Fruit fly (Drosophila melanogaster) whole organism, embryonic: ENCODE measurements around the gene Irbp18.

Experiments used
- BEAF-32 ChIP-seq: fragments of 200-800 bp; sonication (Bioruptor generic); optimal IDR thresholded peaks from 3 replicates; lab custom pipeline; 2017; ENCODE audit warnings: missing biosample characterization, missing genetic modification characterization, mild to moderate bottlenecking, moderate library complexity, missing genetic modification reagents
- CG10366 ChIP-seq: fragments of 200-800 bp; sonication (Bioruptor generic); IDR thresholded peaks from 2 replicates; pipeline ENCODE4 v1.3.6; 2022; ENCODE audit warnings: missing biosample characterization, missing genetic modification characterization
- CG11247 ChIP-seq: fragments of 200-800 bp; sonication (Bioruptor generic); IDR thresholded peaks from 2 replicates; pipeline ENCODE4 v1.3.6; 2022; ENCODE audit warnings: missing biosample characterization, missing genetic modification characterization
- CG12236 ChIP-seq: fragments of 200-800 bp; sonication (Bioruptor generic); optimal IDR thresholded peaks from 2 replicates; lab custom pipeline; 2016; ENCODE audit warnings: missing biosample characterization, missing genetic modification characterization
- CG13123 ChIP-seq: fragments of 200-800 bp; sonication (Bioruptor generic); optimal IDR thresholded peaks from 2 replicates; lab custom pipeline; 2016; ENCODE audit warnings: missing biosample characterization, missing genetic modification characterization
- CG1602 ChIP-seq: fragments of 200-800 bp; sonication (Bioruptor generic); optimal IDR thresholded peaks from 3 replicates; lab custom pipeline; 2016; ENCODE audit warnings: missing biosample characterization, missing genetic modification characterization
- CG16815 ChIP-seq: fragments of 200-800 bp; sonication (Bioruptor generic); optimal IDR thresholded peaks from 3 replicates; lab custom pipeline; 2017; ENCODE audit warnings: missing biosample characterization, mild to moderate bottlenecking, missing genetic modification characterization
- CG17186 ChIP-seq: fragments of 200-800 bp; sonication (Bioruptor generic); optimal IDR thresholded peaks from 3 replicates; lab custom pipeline; 2017; ENCODE audit warnings: missing biosample characterization, missing genetic modification reagents, missing genetic modification characterization
- CG17361 ChIP-seq: fragments of 200-800 bp; sonication (Bioruptor generic); IDR thresholded peaks from 3 replicates; pipeline ENCODE4 v1.3.6; 2022; ENCODE audit warnings: missing biosample characterization, missing genetic modification characterization
- CG17568 ChIP-seq: fragments of 200-800 bp; sonication (Bioruptor generic); optimal IDR thresholded peaks from 2 replicates; lab custom pipeline; 2018; ENCODE audit warnings: missing biosample characterization, mild to moderate bottlenecking, missing genetic modification characterization, moderate library complexity
- CG18599 ChIP-seq: fragments of 200-800 bp; sonication (Bioruptor generic); optimal IDR thresholded peaks from 3 replicates; lab custom pipeline; 2017; ENCODE audit warnings: missing biosample characterization, missing genetic modification characterization, mild to moderate bottlenecking, moderate library complexity, missing genetic modification reagents
- CG32532 ChIP-seq: fragments of 200-800 bp; sonication (Bioruptor generic); IDR thresholded peaks from 2 replicates; pipeline ENCODE4 v1.3.6; 2022; ENCODE audit warnings: missing biosample characterization, missing genetic modification characterization
- CG4424 ChIP-seq: fragments of 200-800 bp; sonication (Bioruptor generic); optimal IDR thresholded peaks from 3 replicates; lab custom pipeline; 2016; ENCODE audit warnings: missing biosample characterization, missing genetic modification characterization
- CG6813 ChIP-seq: fragments of 200-800 bp; sonication (Bioruptor generic); optimal IDR thresholded peaks from 2 replicates; lab custom pipeline; 2017; ENCODE audit warnings: missing biosample characterization, missing genetic modification characterization, mild to moderate bottlenecking, moderate library complexity, missing genetic modification reagents
- CG7987 ChIP-seq: fragments of 200-800 bp; sonication (Bioruptor generic); optimal IDR thresholded peaks from 2 replicates; lab custom pipeline; 2018; ENCODE audit warnings: missing biosample characterization, mild to moderate bottlenecking, missing genetic modification characterization, moderate library complexity
- CG8924 ChIP-seq: fragments of 200-800 bp; optimal IDR thresholded peaks from 3 replicates; lab custom pipeline; 2019; ENCODE audit warnings: missing biosample characterization, mild to moderate bottlenecking, missing genetic modification characterization, moderate library complexity
- Camta ChIP-seq: fragments of 200-800 bp; sonication (Bioruptor generic); optimal IDR thresholded peaks from 2 replicates; lab custom pipeline; 2016; ENCODE audit warnings: missing biosample characterization, missing genetic modification characterization
- Dad ChIP-seq: fragments of 200-800 bp; sonication (Bioruptor generic); optimal IDR thresholded peaks from 3 replicates; lab custom pipeline; 2016; ENCODE audit warnings: missing biosample characterization, missing genetic modification characterization
- Dref ChIP-seq: fragments of 200-800 bp; sonication (Bioruptor generic); IDR thresholded peaks from 2 replicates; pipeline ENCODE4 v1.3.6; 2022; ENCODE audit warnings: missing biosample characterization, missing genetic modification characterization
- Fer2 ChIP-seq: fragments of 200-800 bp; sonication (Bioruptor generic); optimal IDR thresholded peaks from 2 replicates; lab custom pipeline; 2018; ENCODE audit warnings: missing biosample characterization, mild to moderate bottlenecking, missing genetic modification characterization, moderate library complexity
- Fer3 ChIP-seq: fragments of 200-800 bp; sonication (Bioruptor generic); optimal IDR thresholded peaks from 2 replicates; lab custom pipeline; 2018; ENCODE audit warnings: missing biosample characterization, mild to moderate bottlenecking, missing genetic modification characterization, moderate library complexity
- Hsf ChIP-seq: fragments of 200-800 bp; sonication (Bioruptor generic); optimal IDR thresholded peaks from 3 replicates; lab custom pipeline; 2016; ENCODE audit warnings: missing biosample characterization, missing genetic modification characterization
- MESR4 ChIP-seq: fragments of 200-800 bp; sonication (Bioruptor generic); optimal IDR thresholded peaks from 2 replicates; lab custom pipeline; 2018; ENCODE audit warnings: missing biosample characterization, mild to moderate bottlenecking, missing genetic modification characterization, moderate library complexity
- Meics ChIP-seq: fragments of 200-800 bp; sonication (Bioruptor generic); optimal IDR thresholded peaks from 2 replicates; lab custom pipeline; 2017; ENCODE audit warnings: missing biosample characterization, mild to moderate bottlenecking, missing genetic modification characterization
- Mes4 ChIP-seq: fragments of 200-800 bp; sonication (Bioruptor generic); optimal IDR thresholded peaks from 2 replicates; lab custom pipeline; 2016; ENCODE audit warnings: missing biosample characterization, missing genetic modification characterization
- Tbp ChIP-seq: fragments of >200 bp; optimal IDR thresholded peaks from 2 replicates; lab custom pipeline; 2018; ENCODE audit warnings: missing biosample characterization, missing genetic modification characterization
- caup ChIP-seq: fragments of 200-800 bp; sonication (Bioruptor generic); optimal IDR thresholded peaks from 3 replicates; lab custom pipeline; 2017; ENCODE audit warnings: missing biosample characterization, mild to moderate bottlenecking, missing genetic modification characterization, moderate library complexity; ENCODE audit not compliant: severe bottlenecking
- corto ChIP-seq: fragments of 200-800 bp; sonication (Bioruptor generic); optimal IDR thresholded peaks from 2 replicates; lab custom pipeline; 2016; ENCODE audit warnings: missing biosample characterization, mild to moderate bottlenecking, missing genetic modification characterization, moderate library complexity
- dimm ChIP-seq: fragments of 200-800 bp; sonication (Bioruptor generic); IDR thresholded peaks from 2 replicates; pipeline ENCODE4 v1.3.6; 2022; ENCODE audit warnings: missing biosample characterization, missing genetic modification characterization
- dmrt99B ChIP-seq: fragments of 200-800 bp; sonication (Bioruptor generic); optimal IDR thresholded peaks from 2 replicates; lab custom pipeline; 2018; ENCODE audit warnings: missing biosample characterization, mild to moderate bottlenecking, missing genetic modification characterization, moderate library complexity
- dpn ChIP-seq, 2 experiments: fragments of 200-800 bp; sonication (Bioruptor generic); optimal IDR thresholded peaks; 3 replicates each; lab custom pipeline; 2016; ENCODE audit warnings: missing biosample characterization in 2 of 2, missing genetic modification characterization in 2 of 2
- ems ChIP-seq: fragments of 200-800 bp; sonication (Bioruptor generic); optimal IDR thresholded peaks from 3 replicates; lab custom pipeline; 2016; ENCODE audit warnings: missing biosample characterization, missing genetic modification characterization
- gem ChIP-seq: fragments of 200-800 bp; sonication (Bioruptor generic); optimal IDR thresholded peaks from 2 replicates; lab custom pipeline; 2019; ENCODE audit warnings: missing biosample characterization, mild to moderate bottlenecking, missing genetic modification characterization, moderate library complexity
- grn ChIP-seq: fragments of 200-800 bp; sonication (Bioruptor generic); optimal IDR thresholded peaks from 3 replicates; lab custom pipeline; 2017; ENCODE audit warnings: missing biosample characterization, missing genetic modification characterization
- hkb ChIP-seq, 2 experiments: fragments of 200-800 bp in 1 of 2; fragments of >200 bp in 1 of 2; sonication (Bioruptor generic) in 1 of 2; IDR thresholded peaks in 1 of 2; optimal IDR thresholded peaks in 1 of 2; 2 replicates each; pipeline versions ENCODE4 v1.3.6 to Lab custom; 2017 to 2022; ENCODE audit warnings: missing biosample characterization in 1 of 2, missing genetic modification characterization in 1 of 2
- insv ChIP-seq, 2 experiments: fragments of 200-800 bp; sonication (Bioruptor generic); optimal IDR thresholded peaks; 3 replicates each; lab custom pipeline; 2016 to 2018; ENCODE audit warnings: missing biosample characterization in 2 of 2, missing genetic modification characterization in 2 of 2
- kah ChIP-seq: fragments of 200-800 bp; sonication (Bioruptor generic); optimal IDR thresholded peaks from 2 replicates; lab custom pipeline; 2018; ENCODE audit warnings: missing biosample characterization, mild to moderate bottlenecking, missing genetic modification characterization
- lab ChIP-seq: fragments of 200-800 bp; sonication (Bioruptor generic); optimal IDR thresholded peaks from 3 replicates; lab custom pipeline; 2017; ENCODE audit warnings: missing biosample characterization, missing genetic modification characterization, mild to moderate bottlenecking, moderate library complexity, missing genetic modification reagents
- mam ChIP-seq: fragments of 200-800 bp; sonication (Bioruptor generic); optimal IDR thresholded peaks from 3 replicates; lab custom pipeline; 2016; ENCODE audit warnings: missing biosample characterization, missing genetic modification characterization
- otp ChIP-seq: fragments of 200-800 bp; sonication (Bioruptor generic); IDR thresholded peaks from 3 replicates; pipeline ENCODE4, ENCODE4 v1.3.6; 2022; ENCODE audit warnings: missing biosample characterization, missing genetic modification characterization
- scrt ChIP-seq: fragments of 200-800 bp; sonication (Bioruptor generic); optimal IDR thresholded peaks from 2 replicates; lab custom pipeline; 2018; ENCODE audit warnings: missing biosample characterization, mild to moderate bottlenecking, missing genetic modification characterization, moderate library complexity
- sna ChIP-seq: fragments of 200-800 bp; sonication (Bioruptor generic); IDR thresholded peaks from 2 replicates; pipeline ENCODE4 v1.3.6; 2022; ENCODE audit warnings: missing biosample characterization, missing genetic modification characterization; ENCODE audit not compliant: partially characterized antibody
- ssp ChIP-seq: fragments of 200-800 bp; sonication (Bioruptor generic); IDR thresholded peaks from 2 replicates; pipeline ENCODE4 v1.3.6; 2022; ENCODE audit warnings: missing biosample characterization, missing genetic modification characterization
- tll ChIP-seq, 2 experiments: fragments of 200-800 bp in 1 of 2; fragments of >200 bp in 1 of 2; sonication (Bioruptor generic) in 1 of 2; optimal IDR thresholded peaks; 2 replicates each; lab custom pipeline; 2017 to 2019; ENCODE audit warnings: missing biosample characterization in 2 of 2, missing genetic modification characterization in 2 of 2, mild to moderate bottlenecking in 1 of 2, moderate library complexity in 1 of 2
- wek ChIP-seq: fragments of 200-800 bp; sonication (Bioruptor generic); optimal IDR thresholded peaks from 3 replicates; lab custom pipeline; 2018; ENCODE audit warnings: missing biosample characterization, mild to moderate bottlenecking, missing genetic modification characterization, moderate library complexity
- yki ChIP-seq: fragments of >200 bp; optimal IDR thresholded peaks from 3 replicates; lab custom pipeline; 2018
- zen ChIP-seq: fragments of 200-800 bp; sonication (Bioruptor generic); optimal IDR thresholded peaks from 3 replicates; lab custom pipeline; 2018; ENCODE audit warnings: missing biosample characterization, mild to moderate bottlenecking, missing genetic modification characterization, moderate library complexity
- zfh2 ChIP-seq: fragments of 200-800 bp; sonication (Bioruptor generic); optimal IDR thresholded peaks from 2 replicates; lab custom pipeline; 2016; ENCODE audit warnings: missing biosample characterization, missing genetic modification characterization

Irbp18 gene

DNA sequence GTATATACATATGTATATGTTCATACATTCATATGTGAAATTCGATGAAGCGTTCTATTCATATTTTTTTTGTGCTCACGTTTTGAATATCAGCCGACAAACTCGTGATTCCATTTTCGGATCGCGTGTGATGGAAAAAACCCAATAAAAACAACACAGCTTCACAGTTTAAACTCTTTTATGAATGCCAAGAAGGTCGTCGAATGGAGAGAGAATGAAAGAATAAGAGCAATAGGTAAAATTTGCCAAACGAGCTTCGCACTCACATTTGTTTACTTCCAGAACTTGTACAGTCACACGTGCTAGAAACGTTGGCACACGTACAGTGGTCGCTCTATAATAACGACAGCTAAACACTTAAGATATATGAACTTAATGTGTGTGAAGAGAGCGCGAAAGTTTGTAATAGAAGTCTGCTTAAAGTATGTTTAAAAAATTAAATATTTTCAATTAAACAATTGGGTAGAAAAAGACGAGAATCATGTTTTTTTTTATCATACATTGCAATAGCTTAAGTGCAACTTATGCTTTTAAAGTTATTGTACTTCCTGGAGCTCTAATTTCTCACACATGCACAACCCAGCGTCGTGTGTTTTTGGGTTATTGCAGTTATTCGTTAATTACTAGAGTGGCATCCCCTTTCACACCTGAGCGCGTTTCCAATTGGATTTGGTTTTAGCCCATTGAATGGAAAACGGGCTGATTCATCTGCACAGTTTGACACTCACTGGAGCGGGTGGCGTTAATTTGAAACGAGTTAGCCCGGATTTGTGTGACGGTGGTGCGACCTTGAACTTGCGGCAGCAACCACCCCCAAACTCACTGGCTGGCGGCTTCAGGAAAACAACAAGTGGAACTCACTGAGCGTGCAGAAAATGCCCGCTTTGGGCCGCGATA is 27.9 kb upstream of the Irbp18 start (continued):
- TF ChIP-seq CG17568 (no peak), kah (no peak), CG17186 (no peak), Dref (no peak), zen (tag; lab: Kevin White, UChicago) (peak; percentile 20), Camta (GFP tag; lab: Kevin White, UChicago) (no peak), ems (no peak), CG1602 (GFP tag; lab: Kevin White, UChicago) (no peak), scrt (GFP tag; lab: Kevin White, UChicago) (peak; percentile 40), mam (GFP tag; lab: Kevin White, UChicago) (peak; percentile 16), lab (GFP tag; lab: Kevin White, UChicago) (peak; percentile 60), wek (GFP tag; lab: Kevin White, UChicago) (no peak), CG8924 (tag; lab: Kevin White, UChicago) (no peak), hkb (optimal IDR thresholded peaks at IDR 0.05; lab: Kevin White, UChicago) (no peak), hkb (GFP tag; IDR thresholded peaks at IDR 0.05; lab: Robert Waterston, UW) (no peak), corto (GFP tag; lab: Kevin White, UChicago) (no peak), MESR4 (GFP tag; lab: Kevin White, UChicago) (no peak), CG10366 (GFP tag; lab: Robert Waterston, UW) (no peak), CG7987 (GFP tag; lab: Kevin White, UChicago) (peak; percentile 38), CG18599 (GFP tag; lab: Kevin White, UChicago) (peak; percentile 39), grn (GFP tag; lab: Kevin White, UChicago) (no peak), Mes4 (GFP tag; lab: Kevin White, UChicago) (no peak), Fer2 (tag; lab: Kevin White, UChicago) (no peak), dpn (GFP tag; optimal IDR thresholded peaks at IDR 0.05; lab: Kevin White, UChicago) (no peak), insv (GFP tag; optimal IDR thresholded peaks at IDR 0.05; lab: Kevin White, UChicago) (peak; percentile 50 to 90), Tbp (GFP tag; lab: Kevin White, UChicago) (no peak), Fer3 (tag; lab: Kevin White, UChicago) (peak; percentile 14), CG11247 (GFP tag; lab: Robert Waterston, UW) (no peak), tll (GFP tag; optimal IDR thresholded peaks at IDR 0.05; lab: Kevin White, UChicago) (no peak), Hsf (GFP tag; lab: Kevin White, UChicago) (no peak), CG6813 (GFP tag; lab: Kevin White, UChicago) (no peak), CG4424 (peak; percentile 3), dimm (no peak), BEAF-32 (GFP tag; lab: Kevin White, UChicago) (no peak), otp (no peak), Dad (GFP tag; lab: Kevin White, UChicago) (no peak), CG12236 (GFP tag; lab: Kevin White, UChicago) (no peak), zfh2 (GFP tag; lab: Kevin White, UChicago) (peak; percentile 23), CG13123 (GFP tag; lab: Kevin White, UChicago) (no peak), gem (peak; percentile 43), caup (peak; percentile 22), ssp (GFP tag; lab: Robert Waterston, UW) (no peak), sna (no peak), CG32532 (GFP tag; lab: Robert Waterston, UW) (peak; percentile 54), CG16815 (GFP tag; lab: Kevin White, UChicago) (no peak), Meics (peak; percentile 26), CG17361 (GFP tag; lab: Robert Waterston, UW) (peak; percentile 22; the same call in 1 of the 3 replicates), yki (lab: Kevin White, UChicago) (no peak), dmrt99B (no peak)
